Worm (Caenorhabditis elegans) whole organism, mixed stage, embryonic: ENCODE measurements around the gene gtf-2F2.

ENCODE experiments used
- M03D4.4 ChIP-seq: sonication (generic microtip); optimal IDR thresholded peaks from 2 replicates; lab custom pipeline; 2017; ENCODE audit warnings: mild to moderate bottlenecking, missing genetic modification characterization, missing compliant biosample characterization
- bed-3 ChIP-seq: fragments of 200-800 bp; sonication (Bioruptor generic); optimal IDR thresholded peaks from 3 replicates; lab custom pipeline; 2018; ENCODE audit warnings: mild to moderate bottlenecking, missing genetic modification characterization, moderate library complexity, missing compliant biosample characterization
- blmp-1 ChIP-seq: fragments of 150-350 bp; optimal IDR thresholded peaks from 2 replicates; lab custom pipeline; 2014; ENCODE audit warnings: missing biosample characterization, missing genetic modification characterization
- ceh-39 ChIP-seq: fragments of 150-350 bp; optimal IDR thresholded peaks from 2 replicates; lab custom pipeline; 2014; ENCODE audit warnings: missing biosample characterization, missing genetic modification characterization
- ceh-43 ChIP-seq: fragments of 200-800 bp; sonication (Bioruptor generic); optimal IDR thresholded peaks from 2 replicates; lab custom pipeline; 2018; ENCODE audit warnings: mild to moderate bottlenecking, missing genetic modification characterization, moderate library complexity, missing compliant biosample characterization
- ceh-83 ChIP-seq: fragments of 200-800 bp; sonication (Bioruptor generic); optimal IDR thresholded peaks from 2 replicates; lab custom pipeline; 2018; ENCODE audit warnings: mild to moderate bottlenecking, missing genetic modification characterization, missing compliant biosample characterization
- ces-1 ChIP-seq: fragments of 150-350 bp; optimal IDR thresholded peaks from 2 replicates; lab custom pipeline; 2014; ENCODE audit warnings: missing biosample characterization, missing genetic modification reagents, missing genetic modification characterization
- cnd-1 ChIP-seq: fragments of 200-800 bp; sonication (Bioruptor generic); optimal IDR thresholded peaks from 2 replicates; lab custom pipeline; 2018; ENCODE audit warnings: mild to moderate bottlenecking, missing genetic modification characterization, missing compliant biosample characterization
- elt-1 ChIP-seq: sonication (generic microtip); optimal IDR thresholded peaks from 2 replicates; lab custom pipeline; 2017; ENCODE audit warnings: missing genetic modification characterization, mild to moderate bottlenecking, missing compliant biosample characterization, antibody characterized with exemption, moderate library complexity, borderline replicate concordance; ENCODE audit not compliant: insufficient read depth
- elt-3 ChIP-seq: fragments of 150-350 bp; optimal IDR thresholded peaks from 2 replicates; lab custom pipeline; 2014; ENCODE audit warnings: missing biosample characterization, missing genetic modification characterization
- flh-1 ChIP-seq: fragments of 200-800 bp; sonication (Bioruptor generic); optimal IDR thresholded peaks from 2 replicates; lab custom pipeline; 2018; ENCODE audit warnings: mild to moderate bottlenecking, missing genetic modification characterization, moderate library complexity, missing compliant biosample characterization
- ham-2 ChIP-seq: fragments of 200-800 bp; sonication (Bioruptor generic); optimal IDR thresholded peaks from 2 replicates; lab custom pipeline; 2018; ENCODE audit warnings: mild to moderate bottlenecking, missing genetic modification characterization, missing compliant biosample characterization
- hlh-1 ChIP-seq: fragments of 150-350 bp; optimal IDR thresholded peaks from 2 replicates; lab custom pipeline; 2014; ENCODE audit warnings: missing biosample characterization, missing genetic modification reagents, missing genetic modification characterization
- lin-32 ChIP-seq: fragments of 200-800 bp; sonication (Bioruptor generic); optimal IDR thresholded peaks from 2 replicates; lab custom pipeline; 2018; ENCODE audit warnings: mild to moderate bottlenecking, missing genetic modification characterization, missing compliant biosample characterization
- lsy-2 ChIP-seq: fragments of 150-350 bp; optimal IDR thresholded peaks from 2 replicates; lab custom pipeline; 2014; ENCODE audit warnings: missing biosample characterization, missing genetic modification characterization
- mab-5 ChIP-seq: fragments of 150-350 bp; optimal IDR thresholded peaks from 2 replicates; lab custom pipeline; 2014; ENCODE audit warnings: missing biosample characterization, missing genetic modification characterization
- mep-1 ChIP-seq: fragments of 150-350 bp; optimal IDR thresholded peaks from 2 replicates; lab custom pipeline; 2017; ENCODE audit warnings: missing biosample characterization, missing genetic modification reagents, missing genetic modification characterization, inconsistent platforms
- mls-2 ChIP-seq: sonication (generic microtip); optimal IDR thresholded peaks from 2 replicates; lab custom pipeline; 2016; ENCODE audit warnings: mild to moderate bottlenecking, missing genetic modification characterization, moderate library complexity, missing compliant biosample characterization
- nhr-12 ChIP-seq: fragments of 150-350 bp; optimal IDR thresholded peaks from 2 replicates; lab custom pipeline; 2014; ENCODE audit warnings: missing biosample characterization, missing genetic modification characterization
- nhr-2 ChIP-seq: fragments of 150-350 bp; optimal IDR thresholded peaks from 2 replicates; lab custom pipeline; 2014; ENCODE audit warnings: missing biosample characterization, missing genetic modification characterization
- nhr-237 ChIP-seq: fragments of 150-350 bp; optimal IDR thresholded peaks from 2 replicates; lab custom pipeline; 2014; ENCODE audit warnings: missing biosample characterization, missing genetic modification characterization
- nhr-28 ChIP-seq: fragments of 150-350 bp; optimal IDR thresholded peaks from 2 replicates; lab custom pipeline; 2014; ENCODE audit warnings: missing biosample characterization, missing genetic modification characterization
- nhr-76 ChIP-seq: sonication (generic microtip); optimal IDR thresholded peaks from 2 replicates; lab custom pipeline; 2017; ENCODE audit warnings: missing biosample characterization, missing genetic modification characterization
- sem-2 ChIP-seq: fragments of 200-800 bp; sonication (Bioruptor generic); optimal IDR thresholded peaks from 2 replicates; lab custom pipeline; 2018; ENCODE audit warnings: mild to moderate bottlenecking, missing genetic modification characterization, missing compliant biosample characterization
- snpc-4 ChIP-seq: fragments of 150-350 bp; optimal IDR thresholded peaks from 2 replicates; lab custom pipeline; 2014; ENCODE audit warnings: missing biosample characterization, missing genetic modification characterization
- tbx-8 ChIP-seq: fragments of 200-800 bp; sonication (Bioruptor generic); optimal IDR thresholded peaks from 2 replicates; lab custom pipeline; 2018; ENCODE audit warnings: mild to moderate bottlenecking, missing genetic modification characterization, moderate library complexity, missing compliant biosample characterization
- unc-120 ChIP-seq: sonication (generic microtip); optimal IDR thresholded peaks from 2 replicates; lab custom pipeline; 2017; ENCODE audit warnings: missing genetic modification characterization, missing compliant biosample characterization; ENCODE audit not compliant: poor library complexity, severe bottlenecking
- unc-39 ChIP-seq: fragments of 150-350 bp; optimal IDR thresholded peaks from 2 replicates; lab custom pipeline; 2014; ENCODE audit warnings: missing biosample characterization, missing genetic modification characterization
- zip-8 ChIP-seq: fragments of 150-350 bp; optimal IDR thresholded peaks from 2 replicates; lab custom pipeline; 2014; ENCODE audit warnings: missing biosample characterization, missing genetic modification characterization
- ztf-11 ChIP-seq: fragments of 150-350 bp; optimal IDR thresholded peaks from 2 replicates; lab custom pipeline; 2014; ENCODE audit warnings: missing biosample characterization, missing genetic modification characterization

The gtf-2F2 gene

ce11 chrV:19024683-19025082 lies 30.9 kb downstream of the gtf-2F2 start, which contains the start of gene Y39B6A.29:
Gene Y39B6A.29 (minus strand): TSS chrV:19024783.
- TF ChIP-seq ztf-11 (tag; lab: Kevin White, UChicago) (no peak), mls-2 (tag; lab: Kevin White, UChicago) (no peak), cnd-1 (tag; lab: Kevin White, UChicago) (no peak), sem-2 (GFP tag; lab: Kevin White, UChicago) (no peak), ceh-43 (no peak), ceh-83 (GFP tag; lab: Kevin White, UChicago) (no peak), snpc-4 (no peak), unc-39 (tag; lab: Kevin White, UChicago) (no peak), unc-120 (tag; lab: Kevin White, UChicago) (no peak), M03D4.4 (no peak), nhr-28 (tag; lab: Kevin White, UChicago) (no peak), mep-1 (tag; lab: Kevin White, UChicago) (no peak), elt-3 (no peak), hlh-1 (tag; lab: Kevin White, UChicago) (no peak), tbx-8 (GFP tag; lab: Kevin White, UChicago) (no peak), ces-1 (GFP tag; lab: Kevin White, UChicago) (no peak), flh-1 (GFP tag; lab: Kevin White, UChicago) (no peak), lsy-2 (tag; lab: Kevin White, UChicago) (no peak), nhr-12 (tag; lab: Kevin White, UChicago) (no peak), zip-8 (tag; lab: Kevin White, UChicago) (no peak)
- TF ChIP-seq, all 35 proteins: peak for 0

- no peak for TF ChIP-seq bed-3 (GFP tag; lab: Kevin White, UChicago)
- TF ChIP-seq ces-1 (GFP tag; lab: Kevin White, UChicago) = no peak
- no peak for TF ChIP-seq nhr-12 (tag; lab: Kevin White, UChicago)
- TF ChIP-seq ceh-39 = no peak
- TF ChIP-seq M03D4.4 = no peak
- TF ChIP-seq nhr-237 = no peak
- TF ChIP-seq mab-5 (tag; lab: Kevin White, UChicago) = no peak
- TF ChIP-seq elt-1 (tag; lab: Kevin White, UChicago) = no peak
- TF ChIP-seq elt-3 = no peak
- no peak for TF ChIP-seq hlh-1 (tag; lab: Kevin White, UChicago)
- no peak for TF ChIP-seq snpc-4
These were observed 32.4 kb downstream of the gtf-2F2 start, which contains the start of gene Y39B6A.25 for ce11 chrV:19026163-19026562. Gene Y39B6A.25 (plus strand): TSS chrV:19026463.

- TF ChIP-seq sem-2 (GFP tag; lab: Kevin White, UChicago) = no peak
- no peak for TF ChIP-seq bed-3 (GFP tag; lab: Kevin White, UChicago)
- no peak for TF ChIP-seq nhr-76
- TF ChIP-seq nhr-28 (tag; lab: Kevin White, UChicago) = no peak
- no peak for TF ChIP-seq ztf-11 (tag; lab: Kevin White, UChicago)
- TF ChIP-seq mls-2 (tag; lab: Kevin White, UChicago) = no peak
- TF ChIP-seq ceh-83 (GFP tag; lab: Kevin White, UChicago) = no peak
- no peak for TF ChIP-seq snpc-4
- no peak for TF ChIP-seq flh-1 (GFP tag; lab: Kevin White, UChicago)
- no peak for TF ChIP-seq ham-2
- TF ChIP-seq mep-1 (tag; lab: Kevin White, UChicago) = no peak
- TF ChIP-seq nhr-2 = no peak
- TF ChIP-seq, all 35 proteins: peak for 0
These were observed 33.6 kb downstream of the gtf-2F2 start for ce11 chrV:19027338-19027737.

ce11 chrV:19031456-19031855 lies 37.7 kb downstream of the gtf-2F2 start, which contains the start of gene Y39B6A.27:
Gene Y39B6A.27 (plus strand): TSS chrV:19031756.
- TF ChIP-seq elt-3 = no peak
- TF ChIP-seq sem-2 (GFP tag; lab: Kevin White, UChicago) = no peak
- no peak for TF ChIP-seq lin-32 (GFP tag; lab: Kevin White, UChicago)
- no peak for TF ChIP-seq ztf-11 (tag; lab: Kevin White, UChicago)
- no peak for TF ChIP-seq cnd-1 (tag; lab: Kevin White, UChicago)
- no peak for TF ChIP-seq ces-1 (GFP tag; lab: Kevin White, UChicago)
- TF ChIP-seq, all 35 proteins: peak for 0

- no peak for TF ChIP-seq elt-3
- TF ChIP-seq blmp-1 (tag; lab: Kevin White, UChicago) = no peak
- TF ChIP-seq, all 35 proteins: peak for 0
These were observed 42.3 kb downstream of the gtf-2F2 start for ce11 chrV:19036061-19036460.
